Worm (Caenorhabditis elegans) whole organism, midembryonic: Measurements from ENCODE around the gene npp-27.

Experiments used
- flt-1 ChIP-seq: fragments of 200-800 bp; sonication (Bioruptor generic); IDR thresholded peaks from 2 replicates; pipeline ENCODE4 v1.3.6; 2022; ENCODE audit warnings: missing genetic modification characterization, missing compliant biosample characterization
- ztf-23 ChIP-seq: fragments of 200-800 bp; sonication (Bioruptor generic); IDR thresholded peaks from 2 replicates; pipeline ENCODE4 v1.3.6; 2022; ENCODE audit warnings: missing genetic modification reagents, missing genetic modification characterization, missing compliant biosample characterization
- ztf-29 ChIP-seq: fragments of 200-800 bp; sonication (Bioruptor generic); IDR thresholded peaks from 2 replicates; pipeline ENCODE4 v1.3.6; 2022; ENCODE audit warnings: missing genetic modification reagents, missing genetic modification characterization, missing compliant biosample characterization

DNA sequence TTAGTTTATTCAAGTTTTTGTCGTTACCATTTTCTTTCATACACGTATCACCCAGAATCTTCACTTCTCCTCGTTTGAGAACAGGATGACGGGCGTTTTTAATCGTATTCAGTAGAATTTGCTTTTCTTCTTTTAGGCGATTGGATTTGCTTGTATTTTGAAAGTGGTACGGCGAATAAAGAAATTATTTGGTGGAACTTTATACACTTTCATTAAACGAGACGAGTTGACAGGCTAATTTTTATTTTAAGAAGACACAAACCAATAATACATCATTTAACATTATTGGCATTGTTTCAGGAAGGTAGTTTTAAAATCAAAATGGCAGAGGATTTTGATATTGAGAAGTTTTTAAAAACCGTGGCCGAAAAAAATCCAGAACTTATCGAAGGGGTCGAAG lies 4.9 kb upstream of the npp-27 start, which contains the start of gene C49H3.4:
- TF ChIP-seq flt-1 (GFP tag; lab: Robert Waterston, UW) = no peak
- no peak for TF ChIP-seq ztf-23
- no peak for TF ChIP-seq ztf-29 (GFP tag; lab: Robert Waterston, UW)
